Worm (Caenorhabditis elegans): ENCODE data around the gene H25K10.1.

- TF ChIP-seq ceh-43 (GFP tag; optimal IDR thresholded peaks at IDR 0.05) (no peak), snpc-4 (tag; optimal IDR thresholded peaks at IDR 0.05) (no peak), nhr-12 (tag; optimal IDR thresholded peaks at IDR 0.05) (no peak), blmp-1 (tag; optimal IDR thresholded peaks at IDR 0.05) (no peak), nhr-76 (tag; optimal IDR thresholded peaks at IDR 0.05) (no peak), unc-62 (GFP tag; optimal IDR thresholded peaks at IDR 0.05) (no peak), mls-2 (tag; optimal IDR thresholded peaks at IDR 0.05) (no peak)
Measured at ce11 chrIV:16210913-16211312, 8.7 kb downstream of the H25K10.1 start, which contains the start of gene H25K10.2.
